Worm (Caenorhabditis elegans) whole organism, L4 larva: ENCODE measurements around the gene T07F12.4.

Experiments
- aly-2 ChIP-seq: sonication (generic microtip); optimal IDR thresholded peaks from 2 replicates; lab custom pipeline; 2018; ENCODE audit warnings: missing biosample characterization, missing genetic modification characterization
- daf-12 ChIP-seq: fragments of 150-350 bp; optimal IDR thresholded peaks from 2 replicates; lab custom pipeline; 2014; ENCODE audit warnings: missing biosample characterization, missing genetic modification reagents, missing genetic modification characterization
- nhr-25 ChIP-seq: sonication (generic microtip); optimal IDR thresholded peaks from 2 replicates; lab custom pipeline; 2017; ENCODE audit warnings: missing genetic modification characterization, mild to moderate bottlenecking, missing compliant biosample characterization, antibody characterized with exemption, moderate library complexity, borderline replicate concordance; ENCODE audit not compliant: insufficient read depth
- nhr-28 ChIP-seq: fragments of 150-350 bp; optimal IDR thresholded peaks from 2 replicates; lab custom pipeline; 2014; ENCODE audit warnings: missing biosample characterization, missing genetic modification characterization
- nhr-77 ChIP-seq: fragments of 150-350 bp; optimal IDR thresholded peaks from 2 replicates; lab custom pipeline; 2014; ENCODE audit warnings: missing biosample characterization, missing genetic modification characterization
- saeg-2 ChIP-seq: fragments of 200-800 bp; sonication (Bioruptor generic); IDR thresholded peaks from 2 replicates; pipeline ENCODE4 v1.3.6; 2022; ENCODE audit warnings: missing genetic modification reagents, missing genetic modification characterization, missing compliant biosample characterization
- unc-62 ChIP-seq, 3 experiments: fragments of 150-350 bp in 1 of 3; sonication (generic microtip); optimal IDR thresholded peaks in 2 of 3; peaks in 1 of 3; 1 replicate in 1 of 3; 2 replicates in 2 of 3; lab custom pipeline; 2014 to 2017; ENCODE audit warnings: missing biosample characterization in 3 of 3, missing genetic modification characterization in 3 of 3, missing genetic modification reagents in 3 of 3, missing genotype in 1 of 3

ce11 chrX:4914464-4914863, 13.8 kb upstream of the T07F12.4 start:
- no peak for TF ChIP-seq daf-12 (tag; lab: Kevin White, UChicago)
- TF ChIP-seq nhr-77 (tag; lab: Kevin White, UChicago), result no peak
- no peak for TF ChIP-seq nhr-28
- TF ChIP-seq nhr-25, result no peak
- no peak for TF ChIP-seq aly-2
- peak in 1 of 2 experiments; percentile 81 for TF ChIP-seq unc-62 (GFP tag; optimal IDR thresholded peaks at IDR 0.05 in 1 of 2; lab: Kevin White, UChicago)
- no peak for TF ChIP-seq unc-62 (tag; optimal IDR thresholded peaks at IDR 0.05; lab: Kevin White, UChicago)
- no peak for TF ChIP-seq saeg-2 (GFP tag; lab: Robert Waterston, UW)
